Worm (Caenorhabditis elegans) whole organism, late embryonic: ENCODE results near the gene H03A11.2.
A peak's percentile ranks its signal among the peaks of the same experiment; 100 is the strongest.

ENCODE experiments used
- C08G9.2 ChIP-seq: sonication (generic microtip); optimal IDR thresholded peaks from 2 replicates; lab custom pipeline; 2016; ENCODE audit warnings: mild to moderate bottlenecking, missing genetic modification characterization, moderate library complexity, missing compliant biosample characterization
- C38D4.7 ChIP-seq: fragments of 200-800 bp; sonication (Bioruptor generic); optimal IDR thresholded peaks from 2 replicates; lab custom pipeline; 2018; ENCODE audit warnings: mild to moderate bottlenecking, missing genetic modification characterization, moderate library complexity, missing compliant biosample characterization
- K09A11.1 ChIP-seq: sonication (generic microtip); optimal IDR thresholded peaks from 2 replicates; lab custom pipeline; 2017; ENCODE audit warnings: antibody characterized with exemption, mild to moderate bottlenecking, missing genetic modification characterization, missing compliant biosample characterization; ENCODE audit not compliant: insufficient read depth
- ahr-1 ChIP-seq: sonication (generic microtip); optimal IDR thresholded peaks from 2 replicates; lab custom pipeline; 2016; ENCODE audit warnings: missing genetic modification characterization, missing compliant biosample characterization
- ama-1 ChIP-seq: fragments of 150-350 bp; optimal IDR thresholded peaks from 2 replicates; lab custom pipeline; 2014
- ceh-14 ChIP-seq: sonication (generic microtip); optimal IDR thresholded peaks from 2 replicates; lab custom pipeline; 2016; ENCODE audit warnings: missing genotype, missing genetic modification characterization, missing compliant biosample characterization
- ceh-18 ChIP-seq: sonication (generic microtip); optimal IDR thresholded peaks from 2 replicates; lab custom pipeline; 2016; ENCODE audit warnings: missing genetic modification characterization, missing compliant biosample characterization
- ceh-31 ChIP-seq: sonication (generic microtip); optimal IDR thresholded peaks from 2 replicates; lab custom pipeline; 2016; ENCODE audit warnings: missing genetic modification characterization, missing compliant biosample characterization
- ceh-45 ChIP-seq: fragments of 200-800 bp; sonication (Bioruptor generic); IDR thresholded peaks from 2 replicates; pipeline ENCODE4 v1.3.6; 2022; ENCODE audit warnings: missing genetic modification reagents, missing genetic modification characterization, missing compliant biosample characterization
- elt-2 ChIP-seq: sonication (generic microtip); optimal IDR thresholded peaks from 2 replicates; lab custom pipeline; 2016; ENCODE audit warnings: missing genetic modification reagents, missing genetic modification characterization, missing compliant biosample characterization
- elt-4 ChIP-seq: sonication (generic microtip); optimal IDR thresholded peaks from 2 replicates; lab custom pipeline; 2016; ENCODE audit warnings: missing genetic modification characterization, missing compliant biosample characterization
- ets-4 ChIP-seq: sonication (generic microtip); optimal IDR thresholded peaks from 2 replicates; lab custom pipeline; 2016; ENCODE audit warnings: missing genetic modification characterization, missing compliant biosample characterization
- fax-1 ChIP-seq: sonication (generic microtip); optimal IDR thresholded peaks from 2 replicates; lab custom pipeline; 2016; ENCODE audit warnings: missing genotype, missing genetic modification characterization, missing compliant biosample characterization
- hlh-8 ChIP-seq: sonication (generic microtip); optimal IDR thresholded peaks from 2 replicates; lab custom pipeline; 2016; ENCODE audit warnings: missing genotype, missing genetic modification characterization, missing compliant biosample characterization
- lin-11 ChIP-seq: fragments of 200-800 bp; sonication (Bioruptor generic); optimal IDR thresholded peaks from 2 replicates; lab custom pipeline; 2018; ENCODE audit warnings: mild to moderate bottlenecking, missing genetic modification characterization, missing compliant biosample characterization
- odd-2 ChIP-seq: sonication (generic microtip); optimal IDR thresholded peaks from 2 replicates; lab custom pipeline; 2017; ENCODE audit warnings: antibody characterized with exemption, mild to moderate bottlenecking, missing genetic modification characterization, missing compliant biosample characterization
- pat-9 ChIP-seq: fragments of 200-800 bp; sonication (Bioruptor generic); optimal IDR thresholded peaks from 2 replicates; lab custom pipeline; 2018; ENCODE audit warnings: mild to moderate bottlenecking, missing genetic modification characterization, moderate library complexity, missing compliant biosample characterization
- pax-1 ChIP-seq: fragments of 150-350 bp; optimal IDR thresholded peaks from 2 replicates; lab custom pipeline; 2014; ENCODE audit warnings: missing biosample characterization, missing genetic modification characterization
- ref-2 ChIP-seq: sonication (generic microtip); optimal IDR thresholded peaks from 2 replicates; lab custom pipeline; 2016; ENCODE audit warnings: missing genetic modification characterization, missing compliant biosample characterization
- rnt-1 ChIP-seq: sonication (generic microtip); optimal IDR thresholded peaks from 2 replicates; lab custom pipeline; 2016; ENCODE audit warnings: missing genetic modification characterization, missing compliant biosample characterization
- sdc-2 ChIP-seq: sonication (generic microtip); optimal IDR thresholded peaks from 2 replicates; lab custom pipeline; 2016; ENCODE audit warnings: missing genotype, missing genetic modification characterization, missing compliant biosample characterization
- tbx-2 ChIP-seq: sonication (generic microtip); optimal IDR thresholded peaks from 2 replicates; lab custom pipeline; 2016; ENCODE audit warnings: missing genetic modification characterization, missing compliant biosample characterization
- ttx-3 ChIP-seq: sonication (generic microtip); optimal IDR thresholded peaks from 2 replicates; lab custom pipeline; 2016; ENCODE audit warnings: missing genetic modification reagents, missing genetic modification characterization, missing compliant biosample characterization
- unc-3 ChIP-seq, 2 experiments: fragments of 200-800 bp in 1 of 2; sonication (Bioruptor generic) in 1 of 2; sonication (generic microtip) in 1 of 2; conservative IDR thresholded peaks in 1 of 2; optimal IDR thresholded peaks in 1 of 2; 2 replicates each; pipeline versions ENCODE4 v1.3.6 to Lab custom; 2016 to 2022; ENCODE audit warnings: missing compliant biosample characterization in 2 of 2, missing genetic modification characterization in 2 of 2, missing genetic modification reagents in 1 of 2
- unc-42 ChIP-seq: sonication (generic microtip); optimal IDR thresholded peaks from 2 replicates; lab custom pipeline; 2016; ENCODE audit warnings: missing genotype, missing genetic modification characterization, missing compliant biosample characterization
- unc-55 ChIP-seq: sonication (generic microtip); optimal IDR thresholded peaks from 2 replicates; lab custom pipeline; 2017; ENCODE audit warnings: missing biosample characterization, missing genetic modification reagents, missing genetic modification characterization
- unc-86 ChIP-seq: sonication (generic microtip); optimal IDR thresholded peaks from 2 replicates; lab custom pipeline; 2016; ENCODE audit warnings: missing genetic modification characterization, missing compliant biosample characterization
- zip-5 ChIP-seq: sonication (generic microtip); optimal IDR thresholded peaks from 2 replicates; lab custom pipeline; 2016; ENCODE audit warnings: missing genetic modification characterization, missing compliant biosample characterization
- ztf-16 ChIP-seq: sonication (generic microtip); optimal IDR thresholded peaks from 2 replicates; lab custom pipeline; 2017; ENCODE audit warnings: missing genetic modification characterization, missing compliant biosample characterization

The H03A11.2 gene

DNA sequence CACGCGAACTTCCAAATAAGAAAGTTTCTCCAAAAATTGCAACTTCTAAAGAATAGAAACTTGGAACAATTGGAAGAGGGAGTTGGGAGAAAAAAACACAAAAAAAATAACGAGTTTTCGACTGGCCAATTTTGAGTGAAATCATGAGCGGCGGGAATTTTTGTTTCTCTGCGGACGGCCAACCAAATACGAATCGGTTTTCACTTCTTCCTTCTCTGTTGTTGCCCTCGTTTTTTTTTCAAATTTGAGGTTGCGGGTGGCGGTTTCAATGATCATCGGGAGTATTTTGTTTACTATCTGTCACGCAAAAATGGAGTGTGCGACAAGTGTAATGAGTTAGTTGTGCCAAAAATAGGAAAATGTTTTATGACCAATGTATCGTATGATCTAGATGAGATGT lies 3.2 kb upstream of the H03A11.2 start:
- no peak for TF ChIP-seq unc-3 (GFP tag; conservative IDR thresholded peaks at IDR 0.05; lab: Robert Waterston, UW)
- TF ChIP-seq unc-3 (tag; optimal IDR thresholded peaks at IDR 0.05; lab: Kevin White, UChicago): no peak
- no peak for TF ChIP-seq ets-4 (tag; lab: Kevin White, UChicago)
- TF ChIP-seq unc-42: peak; percentile 14
- no peak for TF ChIP-seq elt-2 (tag; lab: Kevin White, UChicago)

DNA sequence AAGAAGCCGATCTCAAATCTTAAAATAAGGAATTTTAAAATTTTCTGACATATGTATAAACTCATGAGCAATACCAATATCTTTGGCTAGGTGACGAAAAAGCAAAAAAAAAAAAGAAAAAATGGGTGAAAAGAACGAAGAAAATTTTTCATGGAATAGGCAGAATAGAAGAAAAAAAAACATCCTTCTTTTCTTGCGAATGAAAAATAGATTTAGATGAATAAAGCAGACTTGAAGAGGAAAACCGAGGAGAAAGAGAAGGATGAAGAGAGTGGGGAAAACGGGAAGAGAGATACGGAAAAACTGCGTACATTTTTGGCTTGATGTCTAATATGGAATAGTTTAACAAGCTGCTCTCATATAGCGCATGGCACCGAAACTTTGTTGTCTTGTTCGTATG lies 1.4 kb upstream of the H03A11.2 start:
- TF ChIP-seq K09A11.1 (no peak), hlh-8 (tag; lab: Kevin White, UChicago) (no peak), ceh-45 (GFP tag; lab: Robert Waterston, UW) (no peak), ama-1 (lab: Kevin White, UChicago) (no peak), fax-1 (tag; lab: Kevin White, UChicago) (no peak), elt-4 (tag; lab: Kevin White, UChicago) (no peak), ahr-1 (tag; lab: Kevin White, UChicago) (no peak), pax-1 (tag; lab: Kevin White, UChicago) (no peak), sdc-2 (tag; lab: Kevin White, UChicago) (no peak), unc-86 (no peak), tbx-2 (tag; lab: Kevin White, UChicago) (no peak), elt-2 (tag; lab: Kevin White, UChicago) (no peak), C08G9.2 (tag; lab: Kevin White, UChicago) (no peak)

DNA sequence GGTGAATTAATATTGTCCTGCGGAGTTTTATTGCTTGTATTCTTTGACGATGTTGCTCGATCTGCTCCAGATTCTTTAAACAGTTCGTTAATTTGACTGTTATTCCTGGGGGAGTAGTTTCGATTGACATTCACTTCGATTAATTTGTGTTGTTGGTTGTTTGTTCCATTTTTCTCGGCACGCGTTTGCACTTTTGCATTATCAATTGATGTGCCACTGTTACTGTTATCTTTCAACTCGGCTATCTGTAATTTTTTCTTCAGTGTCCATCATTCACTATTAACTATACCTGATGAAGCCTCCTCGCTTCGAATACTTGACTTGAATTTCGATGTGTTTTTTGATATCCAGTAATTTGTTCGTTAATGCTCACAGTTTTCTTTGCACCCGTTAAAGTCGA lies 1.3 kb downstream of the H03A11.2 start:
- TF ChIP-seq unc-3 (GFP tag; conservative IDR thresholded peaks at IDR 0.05; lab: Robert Waterston, UW): no peak
- no peak for TF ChIP-seq unc-3 (tag; optimal IDR thresholded peaks at IDR 0.05; lab: Kevin White, UChicago)
- TF ChIP-seq C08G9.2 (tag; lab: Kevin White, UChicago): no peak
- TF ChIP-seq odd-2 (tag; lab: Kevin White, UChicago): no peak
- no peak for TF ChIP-seq zip-5 (tag; lab: Kevin White, UChicago)
- no peak for TF ChIP-seq ref-2 (tag; lab: Kevin White, UChicago)
- no peak for TF ChIP-seq rnt-1 (tag; lab: Kevin White, UChicago)
- TF ChIP-seq ceh-18 (tag; lab: Kevin White, UChicago): no peak
- no peak for TF ChIP-seq ahr-1 (tag; lab: Kevin White, UChicago)
- TF ChIP-seq unc-42: no peak
- no peak for TF ChIP-seq C38D4.7 (GFP tag; lab: Kevin White, UChicago)
- TF ChIP-seq elt-4 (tag; lab: Kevin White, UChicago): no peak

DNA sequence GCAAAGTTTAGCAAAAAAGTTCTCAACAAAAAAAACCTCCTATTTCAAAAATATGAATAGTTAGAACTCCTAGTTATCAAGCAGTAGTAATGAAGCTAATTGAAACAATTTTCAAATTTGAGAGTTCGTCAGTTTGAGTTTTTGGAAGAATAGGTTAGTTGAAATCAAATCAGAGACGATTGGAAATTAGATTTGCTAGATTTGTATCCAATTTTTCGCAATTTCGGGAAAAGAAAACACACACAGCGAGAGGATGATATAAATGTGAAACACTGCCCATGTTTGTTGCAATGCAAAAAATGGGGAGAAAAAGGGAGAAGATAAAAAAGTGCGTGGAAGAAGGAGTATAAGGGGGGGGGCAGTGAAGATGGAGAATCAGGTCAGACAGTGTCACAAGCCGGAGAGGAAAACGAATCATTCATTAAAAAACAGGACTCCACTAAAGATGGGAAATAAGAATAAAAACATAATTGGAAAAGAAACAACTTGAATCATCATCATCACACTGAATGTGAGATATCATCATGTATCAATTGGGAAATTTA lies 5.2 kb downstream of the H03A11.2 start:
- TF ChIP-seq unc-42 (peak; percentile 84), hlh-8 (tag; lab: Kevin White, UChicago) (no peak)

DNA sequence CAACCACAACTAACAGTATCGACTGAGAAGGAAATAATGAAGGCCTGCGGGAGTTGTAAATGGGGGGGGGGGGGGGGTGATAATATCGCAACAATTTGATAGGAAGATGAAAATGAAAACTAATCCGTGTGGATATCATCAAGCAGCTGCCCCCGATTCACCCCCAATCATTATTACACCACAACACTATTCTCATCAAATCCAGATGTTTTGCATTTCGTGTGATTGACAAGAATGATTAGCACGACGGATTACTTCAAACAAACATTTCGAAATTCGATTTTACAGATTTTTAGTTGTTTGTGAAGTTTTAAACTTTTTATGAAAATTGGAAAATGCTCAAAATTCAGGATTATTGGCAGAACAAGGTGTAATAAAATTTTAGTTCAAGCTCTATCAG lies 6.3 kb downstream of the H03A11.2 start:
- TF ChIP-seq ahr-1 (tag; lab: Kevin White, UChicago): no peak
- peak; percentile 87 for TF ChIP-seq unc-55 (GFP tag; lab: Kevin White, UChicago)

DNA sequence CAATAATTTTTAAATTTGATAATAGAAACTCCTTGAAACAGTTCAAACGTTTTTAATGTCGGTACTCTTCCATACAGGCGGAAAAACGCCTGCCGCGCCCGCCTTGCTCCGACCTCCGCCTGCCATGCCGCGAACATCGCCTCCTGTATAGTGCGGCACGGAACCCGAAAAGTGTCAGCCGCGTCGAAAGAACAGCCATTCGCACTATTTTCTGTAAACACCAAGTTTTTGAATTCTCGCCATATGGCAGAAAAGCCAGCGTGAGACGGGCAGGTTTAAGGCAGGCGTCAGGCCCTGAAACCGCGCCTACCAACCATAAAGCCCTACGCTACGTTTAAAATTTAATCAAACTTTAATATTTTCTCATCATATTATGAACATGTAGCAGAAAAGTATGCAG lies 7.7 kb downstream of the H03A11.2 start:
- TF ChIP-seq C38D4.7 (GFP tag; lab: Kevin White, UChicago) (no peak), pat-9 (tag; lab: Kevin White, UChicago) (no peak)

DNA sequence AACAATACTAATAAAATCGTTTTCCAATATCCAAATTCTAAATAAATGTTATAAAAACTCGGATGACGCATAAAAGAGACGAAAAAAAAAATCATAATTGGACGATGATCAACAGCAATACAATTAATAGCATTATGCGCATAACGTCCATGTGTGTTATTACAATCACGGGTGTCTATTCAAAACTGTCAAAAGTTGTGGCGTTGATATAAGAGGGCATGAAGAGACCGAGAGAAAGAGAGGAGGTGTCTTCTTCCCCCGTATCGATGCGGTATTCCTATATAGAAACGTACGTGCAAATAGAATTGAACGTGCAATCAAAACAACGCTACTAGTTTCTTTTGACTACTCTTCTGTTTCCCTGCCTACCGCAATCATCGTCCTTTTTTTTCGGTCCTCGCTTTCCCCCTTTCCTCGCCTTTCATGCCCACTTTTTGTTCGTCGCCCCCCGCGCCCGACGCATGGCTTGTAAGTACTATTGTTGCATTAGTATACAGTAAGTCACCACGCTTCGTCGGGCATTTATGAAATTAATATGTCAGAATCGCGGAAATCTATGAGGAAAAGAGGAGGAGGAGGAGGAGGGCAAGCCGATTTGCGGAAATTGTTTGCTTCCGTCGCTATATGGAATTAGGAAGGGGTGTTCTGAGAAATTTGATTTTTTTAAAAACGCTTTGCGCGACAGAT lies 8.4 kb downstream of the H03A11.2 start:
- TF ChIP-seq unc-86: no peak
- TF ChIP-seq sdc-2 (tag; lab: Kevin White, UChicago): peak; percentile 63
- no peak for TF ChIP-seq lin-11 (tag; lab: Kevin White, UChicago)
- no peak for TF ChIP-seq ceh-14 (tag; lab: Kevin White, UChicago)
- peak; percentile 8 for TF ChIP-seq ceh-31 (tag; lab: Kevin White, UChicago)
- no peak for TF ChIP-seq ztf-16 (tag; lab: Kevin White, UChicago)
- TF ChIP-seq ama-1 (lab: Kevin White, UChicago): no peak
- no peak for TF ChIP-seq elt-2 (tag; lab: Kevin White, UChicago)
- no peak for TF ChIP-seq pat-9 (tag; lab: Kevin White, UChicago)
- no peak for TF ChIP-seq ttx-3 (tag; lab: Kevin White, UChicago)
